Worm (Caenorhabditis elegans) whole organism, young adult: ENCODE results near the gene Y42H9B.3.

Experiments
- B0035.1 ChIP-seq: sonication (generic microtip); optimal IDR thresholded peaks from 2 replicates; lab custom pipeline; 2016; ENCODE audit warnings: missing genetic modification characterization, mild to moderate bottlenecking, missing compliant biosample characterization, missing genotype, missing genetic modification reagents
- B0336.3 ChIP-seq: fragments of 200-800 bp; sonication (Bioruptor generic); IDR thresholded peaks from 2 replicates; pipeline ENCODE4 v1.3.6; 2022; ENCODE audit warnings: missing genetic modification characterization, missing compliant biosample characterization
- C06A6.2 ChIP-seq: fragments of 200-800 bp; sonication (Bioruptor generic); conservative IDR thresholded peaks from 2 replicates; pipeline ENCODE4 v1.3.6; 2022; ENCODE audit warnings: missing genetic modification characterization, missing compliant biosample characterization
- F22D6.2 ChIP-seq: sonication (generic microtip); optimal IDR thresholded peaks from 2 replicates; lab custom pipeline; 2016; ENCODE audit warnings: mild to moderate bottlenecking, missing genetic modification characterization, missing compliant biosample characterization
- F52B5.7 ChIP-seq: sonication (generic microtip); optimal IDR thresholded peaks from 2 replicates; lab custom pipeline; 2016; ENCODE audit warnings: mild to moderate bottlenecking, missing genetic modification characterization, missing compliant biosample characterization
- F57A8.1 ChIP-seq: fragments of 200-800 bp; sonication (Bioruptor generic); optimal IDR thresholded peaks from 2 replicates; lab custom pipeline; 2018; ENCODE audit warnings: mild to moderate bottlenecking, missing genetic modification characterization, moderate library complexity, missing compliant biosample characterization
- K11D2.4 ChIP-seq: fragments of 200-800 bp; sonication (Bioruptor generic); IDR thresholded peaks from 2 replicates; pipeline ENCODE4 v1.3.6; 2022; ENCODE audit warnings: missing genetic modification reagents, missing genetic modification characterization, missing compliant biosample characterization
- Y53F4B.3 ChIP-seq: fragments of 200-800 bp; sonication (Bioruptor generic); IDR thresholded peaks from 2 replicates; pipeline ENCODE4 v1.3.6; 2022; ENCODE audit warnings: missing genetic modification reagents, missing genetic modification characterization, missing compliant biosample characterization
- Y56A3A.18 ChIP-seq: fragments of 200-800 bp; sonication (Bioruptor generic); IDR thresholded peaks from 2 replicates; pipeline ENCODE4 v1.3.6; 2022; ENCODE audit warnings: missing genetic modification reagents, missing genetic modification characterization, missing compliant biosample characterization
- ZK185.1 ChIP-seq: sonication (generic microtip); optimal IDR thresholded peaks from 2 replicates; lab custom pipeline; 2016; ENCODE audit warnings: mild to moderate bottlenecking, missing genetic modification characterization, missing compliant biosample characterization; ENCODE audit not compliant: poor library complexity, severe bottlenecking
- atf-7 ChIP-seq: sonication (generic microtip); optimal IDR thresholded peaks from 2 replicates; lab custom pipeline; 2017; ENCODE audit warnings: mild to moderate bottlenecking, missing genetic modification characterization, missing compliant biosample characterization
- athp-1 ChIP-seq: sonication (generic microtip); optimal IDR thresholded peaks from 2 replicates; lab custom pipeline; 2017; ENCODE audit warnings: mild to moderate bottlenecking, missing genetic modification characterization, missing compliant biosample characterization
- attf-3 ChIP-seq: fragments of 200-800 bp; sonication (Bioruptor generic); conservative IDR thresholded peaks from 2 replicates; pipeline ENCODE4 v1.3.6; 2022; ENCODE audit warnings: missing genetic modification reagents, missing genetic modification characterization, missing compliant biosample characterization
- attf-6 ChIP-seq: fragments of 200-800 bp; sonication (Bioruptor generic); IDR thresholded peaks from 2 replicates; pipeline ENCODE4 v1.3.6; 2022; ENCODE audit warnings: missing genetic modification reagents, missing genetic modification characterization, missing compliant biosample characterization
- cebp-1 ChIP-seq, 2 experiments: fragments of 200-800 bp in 1 of 2; sonication (Bioruptor generic) in 1 of 2; sonication (generic microtip) in 1 of 2; IDR thresholded peaks in 1 of 2; optimal IDR thresholded peaks in 1 of 2; 2 replicates each; pipeline versions ENCODE4 v1.3.6 to Lab custom; 2017 to 2022; ENCODE audit warnings: missing compliant biosample characterization in 2 of 2, missing genetic modification characterization in 2 of 2, mild to moderate bottlenecking in 1 of 2, missing genetic modification reagents in 1 of 2, moderate library complexity in 1 of 2
- ceh-100 ChIP-seq: fragments of 200-800 bp; sonication (Bioruptor generic); IDR thresholded peaks from 2 replicates; pipeline ENCODE4 v1.3.6; 2022; ENCODE audit warnings: missing genetic modification reagents, missing genetic modification characterization, missing compliant biosample characterization
- ceh-27 ChIP-seq: fragments of 200-800 bp; sonication (Bioruptor generic); optimal IDR thresholded peaks from 2 replicates; lab custom pipeline; 2018; ENCODE audit warnings: mild to moderate bottlenecking, missing genetic modification characterization, moderate library complexity, missing compliant biosample characterization
- ceh-58 ChIP-seq: fragments of 200-800 bp; sonication (Bioruptor generic); IDR thresholded peaks from 2 replicates; pipeline ENCODE4 v1.3.6; 2022; ENCODE audit warnings: missing genetic modification characterization, missing compliant biosample characterization
- chd-7 ChIP-seq: sonication (generic microtip); optimal IDR thresholded peaks from 2 replicates; lab custom pipeline; 2016; ENCODE audit warnings: mild to moderate bottlenecking, missing genetic modification characterization, moderate library complexity, missing compliant biosample characterization
- egl-44 ChIP-seq: fragments of 200-800 bp; sonication (Bioruptor generic); IDR thresholded peaks from 2 replicates; pipeline ENCODE4 v1.3.6; 2022; ENCODE audit warnings: missing genetic modification reagents, missing genetic modification characterization, missing compliant biosample characterization
- egrh-3 ChIP-seq: fragments of 200-800 bp; sonication (Bioruptor generic); IDR thresholded peaks from 2 replicates; pipeline ENCODE4 v1.3.6; 2022; ENCODE audit warnings: missing genetic modification reagents, missing genetic modification characterization, missing compliant biosample characterization
- ekl-4 ChIP-seq: fragments of 200-800 bp; sonication (Bioruptor generic); IDR thresholded peaks from 2 replicates; pipeline ENCODE4 v1.3.6; 2022; ENCODE audit warnings: missing genetic modification reagents, missing genetic modification characterization, missing compliant biosample characterization
- ets-4 ChIP-seq: fragments of 200-800 bp; sonication (Bioruptor generic); optimal IDR thresholded peaks from 2 replicates; lab custom pipeline; 2018; ENCODE audit warnings: mild to moderate bottlenecking, missing genetic modification characterization, missing compliant biosample characterization
- him-1 ChIP-seq: sonication (generic microtip); optimal IDR thresholded peaks from 2 replicates; lab custom pipeline; 2016; ENCODE audit warnings: missing genotype, missing genetic modification reagents, missing genetic modification characterization, missing compliant biosample characterization
- hlh-12 ChIP-seq: sonication (generic microtip); optimal IDR thresholded peaks from 2 replicates; lab custom pipeline; 2016; ENCODE audit warnings: missing genetic modification characterization, missing compliant biosample characterization
- hsf-1 ChIP-seq: fragments of 200-800 bp; sonication (Bioruptor generic); IDR thresholded peaks from 2 replicates; pipeline ENCODE4 v1.3.6; 2022; ENCODE audit warnings: missing genetic modification reagents, missing genetic modification characterization, missing compliant biosample characterization
- let-526 ChIP-seq: fragments of 200-800 bp; sonication (Bioruptor generic); IDR thresholded peaks from 2 replicates; pipeline ENCODE4 v1.3.6; 2022; ENCODE audit warnings: missing genetic modification reagents, missing genetic modification characterization, missing compliant biosample characterization
- lin-26 ChIP-seq: fragments of 200-800 bp; sonication (Bioruptor generic); IDR thresholded peaks from 2 replicates; pipeline ENCODE4 v1.3.6; 2022; ENCODE audit warnings: missing genetic modification reagents, missing genetic modification characterization, missing compliant biosample characterization
- lin-40 ChIP-seq: sonication (generic microtip); optimal IDR thresholded peaks from 2 replicates; lab custom pipeline; 2016; ENCODE audit warnings: missing genetic modification characterization, mild to moderate bottlenecking, missing compliant biosample characterization, missing genotype, missing genetic modification reagents
- lsl-1 ChIP-seq: fragments of 200-800 bp; sonication (Bioruptor generic); optimal IDR thresholded peaks from 2 replicates; lab custom pipeline; 2018; ENCODE audit warnings: mild to moderate bottlenecking, missing genetic modification characterization, moderate library complexity, missing compliant biosample characterization
- lsy-27 ChIP-seq: sonication (generic microtip); optimal IDR thresholded peaks from 2 replicates; lab custom pipeline; 2017; ENCODE audit warnings: missing genetic modification characterization, mild to moderate bottlenecking, missing compliant biosample characterization, antibody characterized with exemption, missing genotype, borderline replicate concordance; ENCODE audit not compliant: insufficient read depth
- madf-3 ChIP-seq: fragments of 200-800 bp; sonication (Bioruptor generic); IDR thresholded peaks from 2 replicates; pipeline ENCODE4 v1.3.6; 2022; ENCODE audit warnings: missing genetic modification reagents, missing genetic modification characterization, missing compliant biosample characterization
- mes-4 ChIP-seq: sonication (generic microtip); optimal IDR thresholded peaks from 2 replicates; lab custom pipeline; 2016; ENCODE audit warnings: missing genotype, missing genetic modification characterization, missing compliant biosample characterization
- mxl-1 ChIP-seq: sonication (generic microtip); optimal IDR thresholded peaks from 2 replicates; lab custom pipeline; 2016; ENCODE audit warnings: missing genetic modification characterization, missing compliant biosample characterization
- nfya-1 ChIP-seq: sonication (generic microtip); optimal IDR thresholded peaks from 2 replicates; lab custom pipeline; 2017; ENCODE audit warnings: antibody characterized with exemption, missing compliant biosample characterization, missing genetic modification characterization, borderline replicate concordance; ENCODE audit not compliant: insufficient read depth
- nfya-2 ChIP-seq: fragments of 200-800 bp; sonication (Bioruptor generic); IDR thresholded peaks from 2 replicates; pipeline ENCODE4 v1.3.6; 2022; ENCODE audit warnings: missing genetic modification reagents, missing genetic modification characterization, missing compliant biosample characterization
- nhr-80 ChIP-seq: sonication (generic microtip); optimal IDR thresholded peaks from 2 replicates; lab custom pipeline; 2016; ENCODE audit warnings: missing genetic modification characterization, missing compliant biosample characterization
- snpc-3.4 ChIP-seq: sonication (generic microtip); optimal IDR thresholded peaks from 2 replicates; lab custom pipeline; 2017; ENCODE audit warnings: missing genetic modification characterization, mild to moderate bottlenecking, missing compliant biosample characterization, antibody characterized with exemption, moderate library complexity, missing genotype, missing genetic modification reagents
- sptf-2 ChIP-seq: fragments of 200-800 bp; sonication (Bioruptor generic); optimal IDR thresholded peaks from 2 replicates; lab custom pipeline; 2018; ENCODE audit warnings: mild to moderate bottlenecking, missing genetic modification characterization, missing compliant biosample characterization
- tbp1 ChIP-seq: fragments of 200-800 bp; sonication (Bioruptor generic); optimal IDR thresholded peaks from 2 replicates; lab custom pipeline; 2018; ENCODE audit warnings: mild to moderate bottlenecking, missing genetic modification characterization, missing compliant biosample characterization
- xnd-1 ChIP-seq: sonication (generic microtip); optimal IDR thresholded peaks from 2 replicates; lab custom pipeline; 2016; ENCODE audit warnings: missing genotype, missing genetic modification reagents, missing genetic modification characterization, missing compliant biosample characterization
- ztf-25 ChIP-seq: fragments of 200-800 bp; sonication (Bioruptor generic); IDR thresholded peaks from 2 replicates; pipeline ENCODE4 v1.3.6; 2022; ENCODE audit warnings: missing genetic modification reagents, missing genetic modification characterization, missing compliant biosample characterization
- ztf-26 ChIP-seq: sonication (generic microtip); optimal IDR thresholded peaks from 2 replicates; lab custom pipeline; 2017; ENCODE audit warnings: missing genetic modification characterization, missing compliant biosample characterization

Y42H9B.3 gene

ce11 chrIV:7983728-7984346, 28.4 kb downstream of the Y42H9B.3 start (continued):
- TF ChIP-seq xnd-1 (tag; lab: Kevin White, UChicago) (peak; percentile 16), K11D2.4 (GFP tag; lab: Robert Waterston, UW) (no peak), ceh-100 (GFP tag; lab: Robert Waterston, UW) (no peak), Y56A3A.18 (GFP tag; lab: Robert Waterston, UW) (no peak), lin-40 (no peak), ceh-27 (peak; percentile 3), lsl-1 (no peak), chd-7 (tag; lab: Kevin White, UChicago) (peak; percentile 45), attf-6 (GFP tag; lab: Robert Waterston, UW) (peak; percentile 60; the same call in 1 of the 2 replicates), B0035.1 (tag; lab: Kevin White, UChicago) (peak; percentile 28), attf-3 (GFP tag; lab: Robert Waterston, UW) (no peak), F52B5.7 (tag; lab: Kevin White, UChicago) (peak; percentile 89), ets-4 (GFP tag; lab: Kevin White, UChicago) (no peak), hlh-12 (no peak), ceh-58 (no peak), let-526 (GFP tag; lab: Robert Waterston, UW) (no peak), F57A8.1 (GFP tag; lab: Kevin White, UChicago) (no peak), sptf-2 (no peak), mxl-1 (tag; lab: Kevin White, UChicago) (no peak), cebp-1 (GFP tag; IDR thresholded peaks at IDR 0.05; lab: Robert Waterston, UW) (no peak), cebp-1 (tag; optimal IDR thresholded peaks at IDR 0.05; lab: Kevin White, UChicago) (peak; percentile 50), egl-44 (GFP tag; lab: Robert Waterston, UW) (no peak; the same call in 1 of the 2 replicates), ztf-26 (tag; lab: Kevin White, UChicago) (peak; percentile 23), ZK185.1 (tag; lab: Kevin White, UChicago) (no peak), snpc-3.4 (tag; lab: Kevin White, UChicago) (no peak), ztf-25 (GFP tag; lab: Robert Waterston, UW) (no peak), Y53F4B.3 (GFP tag; lab: Robert Waterston, UW) (no peak), mes-4 (tag; lab: Kevin White, UChicago) (no peak), nfya-2 (GFP tag; lab: Robert Waterston, UW) (0 out of 2 replicates have a peak, but pooled peaks have one; percentile 6), atf-7 (tag; lab: Kevin White, UChicago) (peak; percentile 7), lsy-27 (tag; lab: Kevin White, UChicago) (no peak), F22D6.2 (tag; lab: Kevin White, UChicago) (no peak)
- TF ChIP-seq, all 124 proteins: peak for 37

- TF ChIP-seq tbp1 (GFP tag; lab: Kevin White, UChicago) (no peak), ceh-58 (0 out of 2 replicates have a peak, but pooled peaks have one; percentile 37), ekl-4 (GFP tag; lab: Robert Waterston, UW) (no peak)
- TF ChIP-seq, all 124 proteins: peak for 1
These were observed 29.2 kb downstream of the Y42H9B.3 start for ce11 chrIV:7983021-7983420.

ce11 chrIV:7982024-7982576, 30.1 kb downstream of the Y42H9B.3 start, which contains the start of gene arf-5:
TSS of gene arf-5 (plus strand) at chrIV:7982526.
- TF ChIP-seq lin-40 (no peak), lin-26 (GFP tag; lab: Robert Waterston, UW) (no peak), nfya-1 (tag; lab: Kevin White, UChicago) (no peak), F57A8.1 (GFP tag; lab: Kevin White, UChicago) (no peak), atf-7 (tag; lab: Kevin White, UChicago) (no peak), Y53F4B.3 (GFP tag; lab: Robert Waterston, UW) (no peak), madf-3 (no peak), athp-1 (tag; lab: Kevin White, UChicago) (no peak), egl-44 (GFP tag; lab: Robert Waterston, UW) (no peak), egrh-3 (GFP tag; lab: Robert Waterston, UW) (no peak), attf-6 (GFP tag; lab: Robert Waterston, UW) (no peak), ekl-4 (GFP tag; lab: Robert Waterston, UW) (no peak), snpc-3.4 (tag; lab: Kevin White, UChicago) (no peak), nhr-80 (tag; lab: Kevin White, UChicago) (peak; percentile 2), him-1 (tag; lab: Kevin White, UChicago) (no peak), B0336.3 (no peak), hsf-1 (GFP tag; lab: Robert Waterston, UW) (no peak), C06A6.2 (no peak)
